Fruit fly (Drosophila melanogaster) whole organism, embryonic: ENCODE results near the gene AsnRS.

Experiments
- Abd-B ChIP-seq: fragments of 200-800 bp; sonication (Bioruptor generic); optimal IDR thresholded peaks from 2 replicates; lab custom pipeline; 2018; ENCODE audit warnings: missing biosample characterization, mild to moderate bottlenecking, missing genetic modification characterization, moderate library complexity
- Aef1 ChIP-seq: fragments of 200-800 bp; sonication (Bioruptor generic); IDR thresholded peaks from 3 replicates; pipeline ENCODE4 v1.3.6; 2022; ENCODE audit warnings: missing biosample characterization, missing genetic modification characterization
- Asciz ChIP-seq: fragments of 200-800 bp; sonication (Bioruptor generic); optimal IDR thresholded peaks from 2 replicates; lab custom pipeline; 2017; ENCODE audit warnings: missing biosample characterization, mild to moderate bottlenecking, missing genetic modification characterization, missing genetic modification reagents
- Atf6 ChIP-seq: fragments of 200-800 bp; sonication (Bioruptor generic); IDR thresholded peaks from 2 replicates; pipeline ENCODE4 v1.3.6; 2022; ENCODE audit warnings: missing biosample characterization, missing genetic modification characterization
- CG1024 ChIP-seq: fragments of 200-800 bp; sonication (Bioruptor generic); IDR thresholded peaks from 2 replicates; pipeline ENCODE4 v1.3.6; 2022; ENCODE audit warnings: missing biosample characterization, missing genetic modification characterization
- CG10543 ChIP-seq: fragments of 200-800 bp; sonication (Bioruptor generic); optimal IDR thresholded peaks from 3 replicates; lab custom pipeline; 2017; ENCODE audit warnings: missing biosample characterization, mild to moderate bottlenecking, missing genetic modification characterization, moderate library complexity
- CG11560 ChIP-seq: fragments of 200-800 bp; sonication (Bioruptor generic); IDR thresholded peaks from 3 replicates; pipeline ENCODE4 v1.3.6; 2022; ENCODE audit warnings: missing biosample characterization, missing genetic modification characterization
- CG12659 ChIP-seq: fragments of 200-800 bp; sonication (Bioruptor generic); optimal IDR thresholded peaks from 3 replicates; lab custom pipeline; 2017; ENCODE audit warnings: mild to moderate bottlenecking, missing biosample characterization, missing genetic modification reagents, missing genetic modification characterization
- CG12744 ChIP-seq: fragments of 200-800 bp; sonication (Bioruptor generic); optimal IDR thresholded peaks from 2 replicates; lab custom pipeline; 2016; ENCODE audit warnings: missing biosample characterization, missing genetic modification characterization
- CG16863 ChIP-seq: fragments of 200-800 bp; sonication (Bioruptor generic); optimal IDR thresholded peaks from 3 replicates; lab custom pipeline; 2016; ENCODE audit warnings: missing biosample characterization, missing genetic modification characterization
- CG17328 ChIP-seq: fragments of 200-800 bp; sonication (Bioruptor generic); IDR thresholded peaks from 2 replicates; pipeline ENCODE4 v1.3.6; 2022; ENCODE audit warnings: missing biosample characterization, missing genetic modification characterization
- CG2120 ChIP-seq: fragments of 200-800 bp; sonication (Bioruptor generic); optimal IDR thresholded peaks from 3 replicates; lab custom pipeline; 2016; ENCODE audit warnings: missing biosample characterization, missing genetic modification characterization
- CG32767 ChIP-seq: fragments of 200-800 bp; sonication (Bioruptor generic); IDR thresholded peaks from 2 replicates; pipeline ENCODE4 v1.3.6; 2022; ENCODE audit warnings: missing biosample characterization, missing genetic modification characterization
- CG33213 ChIP-seq: fragments of 200-800 bp; sonication (Bioruptor generic); optimal IDR thresholded peaks from 3 replicates; lab custom pipeline; 2016; ENCODE audit warnings: missing biosample characterization, missing genetic modification characterization
- CG34376 ChIP-seq: fragments of 200-800 bp; sonication (Bioruptor generic); optimal IDR thresholded peaks from 2 replicates; lab custom pipeline; 2018; ENCODE audit warnings: missing biosample characterization, mild to moderate bottlenecking, missing genetic modification characterization
- CG3995 ChIP-seq: fragments of 200-800 bp; sonication (Bioruptor generic); optimal IDR thresholded peaks from 3 replicates; lab custom pipeline; 2016; ENCODE audit warnings: missing biosample characterization, missing genetic modification characterization
- CG4404 ChIP-seq: fragments of 200-800 bp; sonication (Bioruptor generic); IDR thresholded peaks from 2 replicates; pipeline ENCODE4 v1.3.6; 2022; ENCODE audit warnings: missing biosample characterization, missing genetic modification characterization
- CG4424 ChIP-seq: fragments of 200-800 bp; sonication (Bioruptor generic); optimal IDR thresholded peaks from 3 replicates; lab custom pipeline; 2016; ENCODE audit warnings: missing biosample characterization, missing genetic modification characterization
- CG8388 ChIP-seq: fragments of 200-800 bp; sonication (Bioruptor generic); optimal IDR thresholded peaks from 2 replicates; lab custom pipeline; 2019; ENCODE audit warnings: missing biosample characterization, mild to moderate bottlenecking, missing genetic modification characterization, moderate library complexity
- CG8765 ChIP-seq: fragments of 200-800 bp; sonication (Bioruptor generic); IDR thresholded peaks from 2 replicates; pipeline ENCODE4 v1.3.6; 2022; ENCODE audit warnings: missing biosample characterization, missing genetic modification characterization
- CG9437 ChIP-seq: fragments of 200-800 bp; sonication (Bioruptor generic); optimal IDR thresholded peaks from 2 replicates; lab custom pipeline; 2018; ENCODE audit warnings: missing biosample characterization, mild to moderate bottlenecking, missing genetic modification characterization
- CG9727 ChIP-seq: fragments of 200-800 bp; sonication (Bioruptor generic); optimal IDR thresholded peaks from 3 replicates; lab custom pipeline; 2017; ENCODE audit warnings: missing biosample characterization, mild to moderate bottlenecking, missing genetic modification characterization
- CG9797 ChIP-seq: fragments of 200-800 bp; sonication (Bioruptor generic); optimal IDR thresholded peaks from 3 replicates; lab custom pipeline; 2018; ENCODE audit warnings: missing biosample characterization, mild to moderate bottlenecking, missing genetic modification characterization
- CTCF ChIP-seq: fragments of 200-800 bp; sonication (Bioruptor generic); optimal IDR thresholded peaks from 2 replicates; lab custom pipeline; 2017; ENCODE audit warnings: missing biosample characterization, mild to moderate bottlenecking, missing genetic modification characterization, moderate library complexity
- Doc3 ChIP-seq: fragments of 200-800 bp; sonication (Bioruptor generic); IDR thresholded peaks from 3 replicates; pipeline ENCODE4 v1.3.6; 2022; ENCODE audit warnings: missing biosample characterization, missing genetic modification characterization; ENCODE audit not compliant: partially characterized antibody
- Ets65A ChIP-seq: fragments of 200-800 bp; sonication (Bioruptor generic); peaks from one replicate; lab custom pipeline; 2016; ENCODE audit warnings: missing biosample characterization, missing genetic modification characterization
- Gsc ChIP-seq: fragments of 200-800 bp; sonication (Bioruptor generic); IDR thresholded peaks from 2 replicates; pipeline ENCODE4 v1.3.6; 2022; ENCODE audit warnings: missing biosample characterization, missing genetic modification characterization
- Hey ChIP-seq: fragments of 200-800 bp; sonication (Bioruptor generic); optimal IDR thresholded peaks from 3 replicates; lab custom pipeline; 2018; ENCODE audit warnings: missing biosample characterization, mild to moderate bottlenecking, missing genetic modification characterization
- Lim3 ChIP-seq: fragments of 200-800 bp; sonication (Bioruptor generic); IDR thresholded peaks from 2 replicates; pipeline ENCODE4 v1.3.6; 2022; ENCODE audit warnings: missing biosample characterization, missing genetic modification characterization
- Nf-YA ChIP-seq: fragments of 200-800 bp; sonication (Bioruptor generic); IDR thresholded peaks from 2 replicates; pipeline ENCODE4 v1.3.6; 2022; ENCODE audit warnings: missing biosample characterization, missing genetic modification characterization
- Nf-YC ChIP-seq: fragments of 200-800 bp; optimal IDR thresholded peaks from 3 replicates; lab custom pipeline; 2019; ENCODE audit warnings: missing biosample characterization, mild to moderate bottlenecking, missing genetic modification characterization, moderate library complexity
- NfI ChIP-seq: fragments of 200-800 bp; sonication (Bioruptor generic); optimal IDR thresholded peaks from 3 replicates; lab custom pipeline; 2018; ENCODE audit warnings: missing biosample characterization, mild to moderate bottlenecking, missing genetic modification characterization, moderate library complexity
- Oaz ChIP-seq: fragments of 200-800 bp; sonication (Bioruptor generic); IDR thresholded peaks from 2 replicates; pipeline ENCODE4 v1.3.6; 2022; ENCODE audit warnings: missing biosample characterization, missing genetic modification characterization
- Six4 ChIP-seq: fragments of 200-800 bp; sonication (Bioruptor generic); optimal IDR thresholded peaks from 2 replicates; lab custom pipeline; 2016; ENCODE audit warnings: missing biosample characterization, missing genetic modification characterization
- Trl ChIP-seq, 3 experiments: fragments of >200 bp in 2 of 3; fragments of 200-800 bp in 1 of 3; sonication (Bioruptor generic) in 1 of 3; optimal IDR thresholded peaks; 2 replicates in 1 of 3; 3 replicates in 2 of 3; lab custom pipeline; 2016 to 2017; ENCODE audit warnings: missing biosample characterization in 1 of 3, missing genetic modification characterization in 1 of 3
- Vsx1 ChIP-seq: fragments of 200-800 bp; sonication (Bioruptor generic); optimal IDR thresholded peaks from 2 replicates; lab custom pipeline; 2017; ENCODE audit warnings: missing biosample characterization, mild to moderate bottlenecking, missing genetic modification characterization, missing genetic modification reagents
- ac ChIP-seq: fragments of 200-800 bp; sonication (Bioruptor generic); optimal IDR thresholded peaks from 3 replicates; lab custom pipeline; 2017; ENCODE audit warnings: missing biosample characterization, mild to moderate bottlenecking, missing genetic modification characterization
- bbx ChIP-seq: fragments of 200-800 bp; sonication (Bioruptor generic); IDR thresholded peaks from 2 replicates; pipeline ENCODE4 v1.3.6; 2022; ENCODE audit warnings: missing biosample characterization, missing genetic modification characterization; ENCODE audit not compliant: partially characterized antibody
- bowl ChIP-seq: fragments of 200-800 bp; sonication (Bioruptor generic); IDR thresholded peaks from 2 replicates; pipeline ENCODE4 v1.3.6; 2022; ENCODE audit warnings: missing biosample characterization, missing genetic modification characterization
- emc ChIP-seq: fragments of 200-800 bp; sonication (Bioruptor generic); optimal IDR thresholded peaks from 2 replicates; lab custom pipeline; 2016; ENCODE audit warnings: missing biosample characterization, missing genetic modification characterization
- exex ChIP-seq: fragments of 200-800 bp; sonication (Bioruptor generic); optimal IDR thresholded peaks from 4 replicates; lab custom pipeline; 2018; ENCODE audit warnings: missing biosample characterization, mild to moderate bottlenecking, missing genetic modification characterization, moderate library complexity
- eyg ChIP-seq: fragments of 200-800 bp; sonication (Bioruptor generic); optimal IDR thresholded peaks from 3 replicates; lab custom pipeline; 2016; ENCODE audit warnings: missing biosample characterization, missing genetic modification characterization
- gsb ChIP-seq: fragments of 200-800 bp; sonication (Bioruptor generic); IDR thresholded peaks from 2 replicates; pipeline ENCODE4 v1.3.6; 2022; ENCODE audit warnings: missing biosample characterization, missing genetic modification characterization
- hb ChIP-seq: fragments of 200-800 bp; sonication (Bioruptor generic); IDR thresholded peaks from 3 replicates; pipeline ENCODE4 v1.3.6; 2022; ENCODE audit warnings: missing biosample characterization, missing genetic modification characterization; ENCODE audit not compliant: partially characterized antibody
- inv ChIP-seq: fragments of 200-800 bp; sonication (Bioruptor generic); IDR thresholded peaks from 2 replicates; pipeline ENCODE4 v1.3.6; 2022; ENCODE audit warnings: missing biosample characterization, missing genetic modification characterization; ENCODE audit not compliant: partially characterized antibody
- prd ChIP-seq, 3 experiments: fragments of >200 bp in 2 of 3; fragments of 200-800 bp in 1 of 3; sonication (Bioruptor generic) in 1 of 3; optimal IDR thresholded peaks in 2 of 3; IDR thresholded peaks in 1 of 3; 2 replicates in 2 of 3; 3 replicates in 1 of 3; pipeline versions ENCODE4 v1.3.6 to Lab custom; 2017 to 2022; ENCODE audit warnings: missing biosample characterization in 1 of 3, missing genetic modification characterization in 1 of 3
- rib ChIP-seq: fragments of 200-800 bp; sonication (Bioruptor generic); IDR thresholded peaks from 2 replicates; pipeline ENCODE4 v1.3.6; 2022; ENCODE audit warnings: missing biosample characterization, missing genetic modification characterization
- ro ChIP-seq: fragments of 200-800 bp; sonication (Bioruptor generic); IDR thresholded peaks from 2 replicates; pipeline ENCODE4 v1.3.6; 2022; ENCODE audit warnings: missing biosample characterization, missing genetic modification characterization
- run ChIP-seq: fragments of 200-800 bp; sonication (Bioruptor generic); optimal IDR thresholded peaks from 3 replicates; lab custom pipeline; 2018; ENCODE audit warnings: missing biosample characterization, mild to moderate bottlenecking, missing genetic modification characterization
- sug ChIP-seq: fragments of 200-800 bp; optimal IDR thresholded peaks from 2 replicates; lab custom pipeline; 2019; ENCODE audit warnings: missing biosample characterization, mild to moderate bottlenecking, missing genetic modification characterization, moderate library complexity
- trh ChIP-seq: fragments of 200-800 bp; sonication (Bioruptor generic); optimal IDR thresholded peaks from 2 replicates; lab custom pipeline; 2016; ENCODE audit warnings: missing biosample characterization, missing genetic modification characterization
- usp ChIP-seq: fragments of >200 bp; optimal IDR thresholded peaks from 2 replicates; lab custom pipeline; 2017; ENCODE audit warnings: missing biosample characterization, missing genetic modification characterization

The AsnRS gene

dm6 chr2L:19120984-19121383 is 10.8 kb downstream of the AsnRS start (continued):
- TF ChIP-seq CG12659: peak; percentile 7
- TF ChIP-seq CG9727 (GFP tag; lab: Kevin White, UChicago): peak; percentile 44
- peak; percentile 93 for TF ChIP-seq Ets65A (GFP tag; lab: Kevin White, UChicago)
- no peak for TF ChIP-seq exex (tag; lab: Kevin White, UChicago)
- peak; percentile 53 for TF ChIP-seq CG4424 (GFP tag; lab: Kevin White, UChicago)
- no peak for TF ChIP-seq Doc3 (GFP tag; lab: Robert Waterston, UW)
- no peak for TF ChIP-seq CG34376 (GFP tag; lab: Kevin White, UChicago)
- no peak for TF ChIP-seq usp (GFP tag; lab: Kevin White, UChicago)
- TF ChIP-seq NfI (GFP tag; lab: Kevin White, UChicago): no peak
- no peak for TF ChIP-seq Gsc (GFP tag; lab: Robert Waterston, UW)
- TF ChIP-seq Oaz (GFP tag; lab: Robert Waterston, UW): no peak
- no peak for TF ChIP-seq Aef1 (GFP tag; lab: Robert Waterston, UW)
- no peak for TF ChIP-seq ac (GFP tag; lab: Kevin White, UChicago)
- no peak for TF ChIP-seq CG8765 (GFP tag; lab: Robert Waterston, UW)
- TF ChIP-seq CTCF: no peak
- TF ChIP-seq Six4: peak; percentile 0
- no peak for TF ChIP-seq prd (optimal IDR thresholded peaks at IDR 0.05; lab: Kevin White, UChicago)
- peak; percentile 55; the same call in 2 of the 3 replicates for TF ChIP-seq prd (GFP tag; IDR thresholded peaks at IDR 0.05; lab: Robert Waterston, UW)
- peak; percentile 0 for TF ChIP-seq Abd-B (GFP tag; lab: Kevin White, UChicago)
- no peak for TF ChIP-seq trh (GFP tag; lab: Kevin White, UChicago)
- no peak for TF ChIP-seq emc (GFP tag; lab: Kevin White, UChicago)
- TF ChIP-seq CG4404 (GFP tag; lab: Robert Waterston, UW): no peak
- no peak for TF ChIP-seq gsb (GFP tag; lab: Robert Waterston, UW)
- no peak for TF ChIP-seq inv (GFP tag; lab: Robert Waterston, UW)
- peak; percentile 22 for TF ChIP-seq eyg
- no peak for TF ChIP-seq CG32767
- no peak for TF ChIP-seq Atf6 (GFP tag; lab: Robert Waterston, UW)
- 0 out of 2 replicates have a peak, but pooled peaks have one; percentile 12 for TF ChIP-seq Nf-YA (GFP tag; lab: Robert Waterston, UW)
- TF ChIP-seq Nf-YC: no peak
- no peak for TF ChIP-seq Hey (tag; lab: Kevin White, UChicago)
- no peak for TF ChIP-seq CG33213
- TF ChIP-seq bbx (GFP tag; lab: Robert Waterston, UW): no peak
- TF ChIP-seq CG8388 (GFP tag; lab: Kevin White, UChicago): peak; percentile 20
- no peak for TF ChIP-seq CG3995 (GFP tag; lab: Kevin White, UChicago)
- no peak for TF ChIP-seq ro (GFP tag; lab: Robert Waterston, UW)
- no peak for TF ChIP-seq rib (GFP tag; lab: Robert Waterston, UW)
- TF ChIP-seq CG2120 (GFP tag; lab: Kevin White, UChicago): peak; percentile 59
- no peak for TF ChIP-seq sug (tag; lab: Kevin White, UChicago)
- no peak for TF ChIP-seq CG1024 (GFP tag; lab: Robert Waterston, UW)
- no peak for TF ChIP-seq CG16863 (GFP tag; lab: Kevin White, UChicago)
- TF ChIP-seq hb (GFP tag; lab: Robert Waterston, UW): no peak
- TF ChIP-seq Lim3 (GFP tag; lab: Robert Waterston, UW): no peak
- TF ChIP-seq CG9437 (GFP tag; lab: Kevin White, UChicago): no peak
- no peak for TF ChIP-seq Asciz (GFP tag; lab: Kevin White, UChicago)
- no peak for TF ChIP-seq run (tag; lab: Kevin White, UChicago)
- TF ChIP-seq bowl (GFP tag; lab: Robert Waterston, UW): no peak
- TF ChIP-seq CG17328: no peak
- TF ChIP-seq Vsx1 (GFP tag; lab: Kevin White, UChicago): no peak
- TF ChIP-seq CG10543 (GFP tag; lab: Kevin White, UChicago): no peak
- no peak for TF ChIP-seq CG9797 (GFP tag; lab: Kevin White, UChicago)
- TF ChIP-seq CG12744 (GFP tag; lab: Kevin White, UChicago): no peak
- TF ChIP-seq CG11560: no peak
- TF ChIP-seq Trl (optimal IDR thresholded peaks at IDR 0.05; lab: Kevin White, UChicago): no peak
- no peak for TF ChIP-seq Trl (GFP tag; optimal IDR thresholded peaks at IDR 0.05; lab: Kevin White, UChicago)
